Worm (Caenorhabditis elegans) whole organism, L4/young adult: ENCODE measurements around the gene gldi-11.

Source experiments
- dao-5 ChIP-seq: sonication (generic microtip); optimal IDR thresholded peaks from 2 replicates; lab custom pipeline; 2016; ENCODE audit warnings: missing genotype, missing genetic modification characterization, moderate library complexity, missing compliant biosample characterization
- him-1 ChIP-seq: sonication (generic microtip); optimal IDR thresholded peaks from 2 replicates; lab custom pipeline; 2016; ENCODE audit warnings: missing genotype, missing genetic modification reagents, missing genetic modification characterization, missing compliant biosample characterization

- TF ChIP-seq dao-5 (tag; lab: Kevin White, UChicago) (no peak), him-1 (tag; lab: Kevin White, UChicago) (no peak)
Measured at ce11 chrII:4985961-4986503, 40.4 kb upstream of the gldi-11 start.
